Worm (Caenorhabditis elegans) whole organism, midembryonic: Measurements from ENCODE around the gene ZK1098.12.

ENCODE experiments used
- T22C8.4 ChIP-seq: fragments of 200-800 bp; sonication (Bioruptor generic); IDR thresholded peaks from 2 replicates; pipeline ENCODE4 v1.3.6; 2022; ENCODE audit warnings: missing genetic modification characterization, missing compliant biosample characterization
- cog-1 ChIP-seq: sonication (generic microtip); optimal IDR thresholded peaks from 2 replicates; lab custom pipeline; 2016; ENCODE audit warnings: missing genetic modification characterization, missing compliant biosample characterization
- flt-1 ChIP-seq: fragments of 200-800 bp; sonication (Bioruptor generic); IDR thresholded peaks from 2 replicates; pipeline ENCODE4 v1.3.6; 2022; ENCODE audit warnings: missing genetic modification characterization, missing compliant biosample characterization
- klf-2 ChIP-seq: fragments of 200-800 bp; sonication (Bioruptor generic); conservative IDR thresholded peaks from 2 replicates; pipeline ENCODE4 v1.3.6; 2022; ENCODE audit warnings: missing genetic modification reagents, missing genetic modification characterization, missing compliant biosample characterization
- med-1 ChIP-seq: sonication (generic microtip); optimal IDR thresholded peaks from 2 replicates; lab custom pipeline; 2017; ENCODE audit warnings: missing genetic modification characterization, mild to moderate bottlenecking, missing compliant biosample characterization, antibody characterized with exemption, missing genetic modification reagents; ENCODE audit not compliant: insufficient read depth
- ref-1 ChIP-seq: fragments of 200-800 bp; sonication (Bioruptor generic); conservative IDR thresholded peaks from 2 replicates; pipeline ENCODE4 v1.3.6; 2022; ENCODE audit warnings: missing genetic modification reagents, missing genetic modification characterization, missing compliant biosample characterization
- tab-1 ChIP-seq: fragments of 200-800 bp; sonication (Bioruptor generic); IDR thresholded peaks from 2 replicates; pipeline ENCODE4 v1.3.6; 2022; ENCODE audit warnings: missing genetic modification characterization, missing compliant biosample characterization
- ztf-23 ChIP-seq: fragments of 200-800 bp; sonication (Bioruptor generic); IDR thresholded peaks from 2 replicates; pipeline ENCODE4 v1.3.6; 2022; ENCODE audit warnings: missing genetic modification reagents, missing genetic modification characterization, missing compliant biosample characterization
- ztf-29 ChIP-seq: fragments of 200-800 bp; sonication (Bioruptor generic); IDR thresholded peaks from 2 replicates; pipeline ENCODE4 v1.3.6; 2022; ENCODE audit warnings: missing genetic modification reagents, missing genetic modification characterization, missing compliant biosample characterization

The ZK1098.12 gene

ce11 chrIII:9509764-9510370 is 35.1 kb upstream of the ZK1098.12 start:
- TF ChIP-seq T22C8.4, result no peak
- no peak for TF ChIP-seq cog-1 (tag; lab: Kevin White, UChicago)
- no peak for TF ChIP-seq ref-1 (GFP tag; lab: Robert Waterston, UW)
- no peak for TF ChIP-seq klf-2 (GFP tag; lab: Robert Waterston, UW)
- no peak for TF ChIP-seq med-1 (GFP tag; lab: Kevin White, UChicago)
- no peak for TF ChIP-seq ztf-29 (GFP tag; lab: Robert Waterston, UW)
- TF ChIP-seq tab-1, result no peak
- no peak for TF ChIP-seq ztf-23 (GFP tag; lab: Robert Waterston, UW)
- TF ChIP-seq flt-1 (GFP tag; lab: Robert Waterston, UW), result no peak

- TF ChIP-seq ztf-23 (GFP tag; lab: Robert Waterston, UW) (no peak), ref-1 (GFP tag; lab: Robert Waterston, UW) (no peak), cog-1 (tag; lab: Kevin White, UChicago) (no peak), med-1 (GFP tag; lab: Kevin White, UChicago) (no peak), ztf-29 (GFP tag; lab: Robert Waterston, UW) (no peak), tab-1 (no peak), klf-2 (GFP tag; lab: Robert Waterston, UW) (no peak), flt-1 (GFP tag; lab: Robert Waterston, UW) (no peak), T22C8.4 (no peak)
Observed at ce11 chrIII:9511055-9511520, 33.8 kb upstream of the ZK1098.12 start, which contains the start of gene F55H2.5. F55H2.5 (plus strand) TSS chrIII:9511470.

ce11 chrIII:9511660-9512059 is 33.3 kb upstream of the ZK1098.12 start:
- TF ChIP-seq ztf-29 (GFP tag; lab: Robert Waterston, UW) (no peak), T22C8.4 (no peak), med-1 (GFP tag; lab: Kevin White, UChicago) (no peak), klf-2 (GFP tag; lab: Robert Waterston, UW) (no peak), cog-1 (tag; lab: Kevin White, UChicago) (no peak), flt-1 (GFP tag; lab: Robert Waterston, UW) (no peak), tab-1 (no peak), ztf-23 (GFP tag; lab: Robert Waterston, UW) (no peak), ref-1 (GFP tag; lab: Robert Waterston, UW) (no peak)

- TF ChIP-seq klf-2 (GFP tag; lab: Robert Waterston, UW), result no peak
- no peak for TF ChIP-seq T22C8.4
- no peak for TF ChIP-seq tab-1
- TF ChIP-seq med-1 (GFP tag; lab: Kevin White, UChicago), result no peak
- no peak for TF ChIP-seq flt-1 (GFP tag; lab: Robert Waterston, UW)
- TF ChIP-seq ztf-23 (GFP tag; lab: Robert Waterston, UW), result no peak
- TF ChIP-seq cog-1 (tag; lab: Kevin White, UChicago), result no peak
Observed at ce11 chrIII:9513006-9513405, 31.9 kb upstream of the ZK1098.12 start.

ce11 chrIII:9513569-9513968 is 31.4 kb upstream of the ZK1098.12 start, which contains the start of gene F55H2.8:
F55H2.8 (plus strand) TSS chrIII:9513869.
- TF ChIP-seq tab-1 (no peak), ztf-29 (GFP tag; lab: Robert Waterston, UW) (no peak), klf-2 (GFP tag; lab: Robert Waterston, UW) (no peak)

- TF ChIP-seq klf-2 (GFP tag; lab: Robert Waterston, UW) (no peak), ztf-29 (GFP tag; lab: Robert Waterston, UW) (no peak), cog-1 (tag; lab: Kevin White, UChicago) (no peak), T22C8.4 (no peak), flt-1 (GFP tag; lab: Robert Waterston, UW) (no peak), ztf-23 (GFP tag; lab: Robert Waterston, UW) (no peak), med-1 (GFP tag; lab: Kevin White, UChicago) (no peak), tab-1 (no peak), ref-1 (GFP tag; lab: Robert Waterston, UW) (no peak)
Observed at ce11 chrIII:9516148-9516547, 28.8 kb upstream of the ZK1098.12 start, which contains the start of gene F55H2.7. F55H2.7 (minus strand) TSS chrIII:9516248.

- TF ChIP-seq med-1 (GFP tag; lab: Kevin White, UChicago), result no peak
- peak; percentile 63 for TF ChIP-seq cog-1 (tag; lab: Kevin White, UChicago)
Observed at ce11 chrIII:9521410-9522090, 23.4 kb upstream of the ZK1098.12 start, which contains the start of the genes clu-1 and prp-40. clu-1 (minus strand) TSS chrIII:9521460. prp-40 (plus strand) TSS chrIII:9522075.

ce11 chrIII:9523581-9523980 is 21.3 kb upstream of the ZK1098.12 start, which contains the start of gene mrps-23:
mrps-23 (minus strand) TSS chrIII:9523672.
- 0 out of 2 replicates have a peak, but pooled peaks have one; percentile 62 for TF ChIP-seq ztf-23 (GFP tag; lab: Robert Waterston, UW)
- no peak for TF ChIP-seq tab-1
- TF ChIP-seq T22C8.4, result no peak
- peak; percentile 49 for TF ChIP-seq flt-1 (GFP tag; lab: Robert Waterston, UW)

- no peak for TF ChIP-seq tab-1
- TF ChIP-seq flt-1 (GFP tag; lab: Robert Waterston, UW), result no peak
- TF ChIP-seq ref-1 (GFP tag; lab: Robert Waterston, UW), result no peak
- TF ChIP-seq klf-2 (GFP tag; lab: Robert Waterston, UW), result no peak
- no peak for TF ChIP-seq med-1 (GFP tag; lab: Kevin White, UChicago)
- TF ChIP-seq T22C8.4, result no peak
- no peak for TF ChIP-seq ztf-29 (GFP tag; lab: Robert Waterston, UW)
- TF ChIP-seq ztf-23 (GFP tag; lab: Robert Waterston, UW), result no peak
- TF ChIP-seq cog-1 (tag; lab: Kevin White, UChicago), result no peak
Observed at ce11 chrIII:9525252-9525651, 19.7 kb upstream of the ZK1098.12 start, which contains the start of gene trpp-3. trpp-3 (plus strand) TSS chrIII:9525552.
